Fruit fly (Drosophila melanogaster) whole organism, embryonic: ENCODE results near the gene CG13124.

ENCODE experiments used
- Antp ChIP-seq: fragments of 200-800 bp; sonication (Bioruptor generic); optimal IDR thresholded peaks from 3 replicates; lab custom pipeline; 2016; ENCODE audit warnings: missing biosample characterization, missing genetic modification characterization
- Bdp1 ChIP-seq: fragments of 200-800 bp; sonication (Bioruptor generic); optimal IDR thresholded peaks from 3 replicates; lab custom pipeline; 2016; ENCODE audit warnings: missing biosample characterization, missing genetic modification characterization
- BtbVII ChIP-seq: fragments of 200-800 bp; sonication (Bioruptor generic); optimal IDR thresholded peaks from 3 replicates; lab custom pipeline; 2017; ENCODE audit warnings: missing biosample characterization, mild to moderate bottlenecking, missing genetic modification characterization
- CG10366 ChIP-seq: fragments of 200-800 bp; sonication (Bioruptor generic); IDR thresholded peaks from 2 replicates; pipeline ENCODE4 v1.3.6; 2022; ENCODE audit warnings: missing biosample characterization, missing genetic modification characterization
- CG10959 ChIP-seq: fragments of 200-800 bp; sonication (Bioruptor generic); IDR thresholded peaks from 2 replicates; pipeline ENCODE4 v1.3.6; 2022; ENCODE audit warnings: missing biosample characterization, missing genetic modification characterization
- CG11696 ChIP-seq: fragments of 200-800 bp; sonication (Bioruptor generic); IDR thresholded peaks from 2 replicates; pipeline ENCODE4 v1.3.6; 2022; ENCODE audit warnings: missing biosample characterization, missing genetic modification characterization
- CG11723 ChIP-seq: fragments of 200-800 bp; sonication (Bioruptor generic); optimal IDR thresholded peaks from 2 replicates; lab custom pipeline; 2017; ENCODE audit warnings: missing biosample characterization, mild to moderate bottlenecking, missing genetic modification characterization
- CG14860 ChIP-seq: fragments of 200-800 bp; sonication (Bioruptor generic); IDR thresholded peaks from 3 replicates; pipeline ENCODE4 v1.3.6; 2022; ENCODE audit warnings: missing biosample characterization, missing genetic modification characterization; ENCODE audit not compliant: partially characterized antibody
- CG15514 ChIP-seq: fragments of 200-800 bp; sonication (Bioruptor generic); optimal IDR thresholded peaks from 3 replicates; lab custom pipeline; 2017; ENCODE audit warnings: missing biosample characterization, missing genetic modification characterization, mild to moderate bottlenecking, moderate library complexity, missing genetic modification reagents
- CG17186 ChIP-seq: fragments of 200-800 bp; sonication (Bioruptor generic); optimal IDR thresholded peaks from 3 replicates; lab custom pipeline; 2017; ENCODE audit warnings: missing biosample characterization, missing genetic modification reagents, missing genetic modification characterization
- CG17802 ChIP-seq: fragments of 200-800 bp; sonication (Bioruptor generic); optimal IDR thresholded peaks from 2 replicates; lab custom pipeline; 2018; ENCODE audit warnings: missing biosample characterization, mild to moderate bottlenecking, missing genetic modification characterization, moderate library complexity
- CG18476 ChIP-seq: fragments of 200-800 bp; sonication (Bioruptor generic); optimal IDR thresholded peaks from 2 replicates; lab custom pipeline; 2016; ENCODE audit warnings: missing biosample characterization, mild to moderate bottlenecking, missing genetic modification characterization
- CG2199 ChIP-seq: fragments of 200-800 bp; sonication (Bioruptor generic); IDR thresholded peaks from 3 replicates; pipeline ENCODE4 v1.3.6; 2022; ENCODE audit warnings: missing biosample characterization, missing genetic modification characterization
- CG30431 ChIP-seq: fragments of 200-800 bp; sonication (Bioruptor generic); optimal IDR thresholded peaks from 2 replicates; lab custom pipeline; 2017; ENCODE audit warnings: missing biosample characterization, missing genetic modification characterization
- CG31224 ChIP-seq: fragments of 200-800 bp; sonication (Bioruptor generic); IDR thresholded peaks from 2 replicates; pipeline ENCODE4 v1.3.6; 2022; ENCODE audit warnings: missing biosample characterization, missing genetic modification characterization
- CG31441 ChIP-seq: fragments of 200-800 bp; sonication (Bioruptor generic); IDR thresholded peaks from 2 replicates; pipeline ENCODE4 v1.3.6; 2022; ENCODE audit warnings: missing biosample characterization, missing genetic modification characterization
- CG6254 ChIP-seq: fragments of 200-800 bp; sonication (Bioruptor generic); optimal IDR thresholded peaks from 3 replicates; lab custom pipeline; 2017; ENCODE audit warnings: mild to moderate bottlenecking, missing biosample characterization, missing genetic modification reagents, missing genetic modification characterization
- CG6683 ChIP-seq: fragments of 200-800 bp; sonication (Bioruptor generic); optimal IDR thresholded peaks from 2 replicates; lab custom pipeline; 2017; ENCODE audit warnings: missing biosample characterization, mild to moderate bottlenecking, missing genetic modification characterization, missing genetic modification reagents
- CG6813 ChIP-seq: fragments of 200-800 bp; sonication (Bioruptor generic); optimal IDR thresholded peaks from 2 replicates; lab custom pipeline; 2017; ENCODE audit warnings: missing biosample characterization, missing genetic modification characterization, mild to moderate bottlenecking, moderate library complexity, missing genetic modification reagents
- CG7271 ChIP-seq: fragments of 200-800 bp; sonication (Bioruptor generic); optimal IDR thresholded peaks from 2 replicates; lab custom pipeline; 2018; ENCODE audit warnings: missing biosample characterization, mild to moderate bottlenecking, missing genetic modification characterization, moderate library complexity
- CG9876 ChIP-seq: fragments of 200-800 bp; sonication (Bioruptor generic); optimal IDR thresholded peaks from 2 replicates; lab custom pipeline; 2016; ENCODE audit warnings: missing biosample characterization, missing genetic modification characterization
- Chrac-16 ChIP-seq: fragments of 200-800 bp; sonication (Bioruptor generic); optimal IDR thresholded peaks from 3 replicates; lab custom pipeline; 2016; ENCODE audit warnings: missing biosample characterization, missing genetic modification characterization
- D ChIP-seq, 2 experiments: fragments of 200-800 bp in 1 of 2; fragments of >200 bp in 1 of 2; sonication (Bioruptor generic) in 1 of 2; optimal IDR thresholded peaks; 2 replicates in 1 of 2; 3 replicates in 1 of 2; lab custom pipeline; 2017; ENCODE audit warnings: mild to moderate bottlenecking in 1 of 2, missing biosample characterization in 1 of 2, missing genetic modification characterization in 1 of 2, missing genetic modification reagents in 1 of 2
- D19A ChIP-seq: fragments of 200-800 bp; optimal IDR thresholded peaks from 3 replicates; lab custom pipeline; 2019; ENCODE audit warnings: missing biosample characterization, mild to moderate bottlenecking, missing genetic modification characterization, moderate library complexity
- Dfd ChIP-seq, 2 experiments: fragments of >200 bp; optimal IDR thresholded peaks; 2 replicates each; lab custom pipeline; 2017; ENCODE audit warnings: missing biosample characterization in 2 of 2, missing genetic modification characterization in 2 of 2
- Gsc ChIP-seq: fragments of 200-800 bp; sonication (Bioruptor generic); IDR thresholded peaks from 2 replicates; pipeline ENCODE4 v1.3.6; 2022; ENCODE audit warnings: missing biosample characterization, missing genetic modification characterization
- HmgZ ChIP-seq: fragments of 200-800 bp; sonication (Bioruptor generic); optimal IDR thresholded peaks from 2 replicates; lab custom pipeline; 2018; ENCODE audit warnings: missing biosample characterization, mild to moderate bottlenecking, missing genetic modification characterization
- Nf-YA ChIP-seq: fragments of 200-800 bp; sonication (Bioruptor generic); IDR thresholded peaks from 2 replicates; pipeline ENCODE4 v1.3.6; 2022; ENCODE audit warnings: missing biosample characterization, missing genetic modification characterization
- Nf-YB ChIP-seq: fragments of 200-800 bp; sonication (Bioruptor generic); optimal IDR thresholded peaks from 3 replicates; lab custom pipeline; 2019; ENCODE audit warnings: missing biosample characterization, mild to moderate bottlenecking, missing genetic modification characterization, moderate library complexity
- Oaz ChIP-seq: fragments of 200-800 bp; sonication (Bioruptor generic); IDR thresholded peaks from 2 replicates; pipeline ENCODE4 v1.3.6; 2022; ENCODE audit warnings: missing biosample characterization, missing genetic modification characterization
- Oli ChIP-seq: fragments of 200-800 bp; sonication (Bioruptor generic); optimal IDR thresholded peaks from 2 replicates; lab custom pipeline; 2018; ENCODE audit warnings: missing biosample characterization, mild to moderate bottlenecking, missing genetic modification characterization, moderate library complexity
- ab ChIP-seq: fragments of 200-800 bp; sonication (Bioruptor generic); optimal IDR thresholded peaks from 2 replicates; lab custom pipeline; 2016; ENCODE audit warnings: missing biosample characterization, missing genetic modification characterization
- ac ChIP-seq: fragments of 200-800 bp; sonication (Bioruptor generic); optimal IDR thresholded peaks from 3 replicates; lab custom pipeline; 2017; ENCODE audit warnings: missing biosample characterization, mild to moderate bottlenecking, missing genetic modification characterization
- ara ChIP-seq: fragments of 200-800 bp; sonication (Bioruptor generic); IDR thresholded peaks from 2 replicates; pipeline ENCODE4 v1.3.6; 2022; ENCODE audit warnings: missing biosample characterization, missing genetic modification characterization
- btn ChIP-seq: fragments of 200-800 bp; sonication (Bioruptor generic); optimal IDR thresholded peaks from 2 replicates; lab custom pipeline; 2016; ENCODE audit warnings: missing biosample characterization, missing genetic modification characterization
- cas ChIP-seq: fragments of 200-800 bp; sonication (Bioruptor generic); IDR thresholded peaks from 2 replicates; pipeline ENCODE4 v1.3.6; 2022; ENCODE audit warnings: missing biosample characterization, missing genetic modification characterization
- crc ChIP-seq: fragments of 200-800 bp; sonication (Bioruptor generic); optimal IDR thresholded peaks from 2 replicates; lab custom pipeline; 2016; ENCODE audit warnings: missing biosample characterization, missing genetic modification characterization
- crp ChIP-seq, 2 experiments: fragments of 200-800 bp; sonication (Bioruptor generic); optimal IDR thresholded peaks; 2 replicates in 1 of 2; 3 replicates in 1 of 2; lab custom pipeline; 2017; ENCODE audit warnings: missing biosample characterization in 2 of 2, missing genetic modification characterization in 2 of 2, mild to moderate bottlenecking in 1 of 2, moderate library complexity in 1 of 2
- ewg ChIP-seq: fragments of 200-800 bp; sonication (Bioruptor generic); optimal IDR thresholded peaks from 3 replicates; lab custom pipeline; 2017; ENCODE audit warnings: mild to moderate bottlenecking, missing biosample characterization, missing genetic modification reagents, missing genetic modification characterization
- hth ChIP-seq: fragments of >200 bp; optimal IDR thresholded peaks from 2 replicates; lab custom pipeline; 2017; ENCODE audit warnings: inconsistent platforms
- nerfin-2 ChIP-seq: fragments of 200-800 bp; sonication (Bioruptor generic); IDR thresholded peaks from 2 replicates; pipeline ENCODE4 v1.3.6; 2022; ENCODE audit warnings: missing biosample characterization, missing genetic modification characterization; ENCODE audit not compliant: partially characterized antibody
- nmo ChIP-seq: fragments of 200-800 bp; sonication (Bioruptor generic); optimal IDR thresholded peaks from 2 replicates; lab custom pipeline; 2018; ENCODE audit warnings: missing biosample characterization, mild to moderate bottlenecking, missing genetic modification characterization, moderate library complexity
- nom ChIP-seq: fragments of 200-800 bp; sonication (Bioruptor generic); optimal IDR thresholded peaks from 2 replicates; lab custom pipeline; 2017; ENCODE audit warnings: missing biosample characterization, missing genetic modification characterization, mild to moderate bottlenecking, moderate library complexity, missing genetic modification reagents
- phol ChIP-seq: fragments of 200-800 bp; sonication (Bioruptor generic); optimal IDR thresholded peaks from 3 replicates; lab custom pipeline; 2018; ENCODE audit warnings: missing biosample characterization, mild to moderate bottlenecking, missing genetic modification characterization, moderate library complexity
- pita ChIP-seq: fragments of 200-800 bp; sonication (Bioruptor generic); optimal IDR thresholded peaks from 2 replicates; lab custom pipeline; 2017; ENCODE audit warnings: missing biosample characterization, mild to moderate bottlenecking, missing genetic modification characterization
- sens ChIP-seq: fragments of 200-800 bp; sonication (Bioruptor generic); peaks from one replicate; lab custom pipeline; 2016; ENCODE audit warnings: missing biosample characterization, missing genetic modification characterization
- sisA ChIP-seq: fragments of 200-800 bp; sonication (Bioruptor generic); IDR thresholded peaks from 2 replicates; pipeline ENCODE4 v1.3.6; 2022; ENCODE audit warnings: missing biosample characterization, missing genetic modification characterization
- ssp ChIP-seq: fragments of 200-800 bp; sonication (Bioruptor generic); IDR thresholded peaks from 2 replicates; pipeline ENCODE4 v1.3.6; 2022; ENCODE audit warnings: missing biosample characterization, missing genetic modification characterization

Gene CG13124

dm6 chr2L:9915011-9915850 lies 6.8 kb upstream of the CG13124 start, which contains the start of gene yip2 (continued):
- TF ChIP-seq Oli (tag; lab: Kevin White, UChicago) = peak; percentile 49
- TF ChIP-seq ewg (GFP tag; lab: Kevin White, UChicago) = no peak
- TF ChIP-seq Gsc (GFP tag; lab: Robert Waterston, UW) = no peak
- no peak for TF ChIP-seq CG9876 (GFP tag; lab: Kevin White, UChicago)
- peak; percentile 29 for TF ChIP-seq Nf-YB (GFP tag; lab: Kevin White, UChicago)
- peak; percentile 65 for TF ChIP-seq CG10366 (GFP tag; lab: Robert Waterston, UW)
- TF ChIP-seq Nf-YA (GFP tag; lab: Robert Waterston, UW) = peak; percentile 51; the same call in 1 of the 2 replicates
- TF ChIP-seq ara (GFP tag; lab: Robert Waterston, UW) = peak; percentile 35; the same call in 1 of the 2 replicates
- no peak; the same call in none of the 2 replicates for TF ChIP-seq CG31224 (GFP tag; lab: Robert Waterston, UW)
- peak in 1 of 2 experiments; percentile 84 for TF ChIP-seq crp (GFP tag; optimal IDR thresholded peaks at IDR 0.05; lab: Kevin White, UChicago)
- no peak for TF ChIP-seq btn (GFP tag; lab: Kevin White, UChicago)
- peak; percentile 25 for TF ChIP-seq Chrac-16 (GFP tag; lab: Kevin White, UChicago)
- 0 out of 2 replicates have a peak, but pooled peaks have one; percentile 10 for TF ChIP-seq cas
- peak; percentile 36 for TF ChIP-seq CG6683 (GFP tag; lab: Kevin White, UChicago)
- peak; percentile 59 for TF ChIP-seq CG6254 (GFP tag; lab: Kevin White, UChicago)
- peak; percentile 60 for TF ChIP-seq CG6813 (GFP tag; lab: Kevin White, UChicago)
- no peak for TF ChIP-seq Bdp1 (GFP tag; lab: Kevin White, UChicago)
- 0 out of 2 replicates have a peak, but pooled peaks have one; percentile 17 for TF ChIP-seq sisA
- no peak for TF ChIP-seq ac (GFP tag; lab: Kevin White, UChicago)
- TF ChIP-seq crc (GFP tag; lab: Kevin White, UChicago) = no peak
- TF ChIP-seq CG10959 (GFP tag; lab: Robert Waterston, UW) = no peak
- TF ChIP-seq Oaz = 0 out of 2 replicates have a peak, but pooled peaks have one; percentile 12
- peak; percentile 71 for TF ChIP-seq BtbVII (GFP tag; lab: Kevin White, UChicago)
- peak; percentile 63 for TF ChIP-seq CG15514 (GFP tag; lab: Kevin White, UChicago)
- no peak for TF ChIP-seq nerfin-2
- TF ChIP-seq pita (GFP tag; lab: Kevin White, UChicago) = no peak
- no peak for TF ChIP-seq ab (GFP tag; lab: Kevin White, UChicago)
- TF ChIP-seq nmo (GFP tag; lab: Kevin White, UChicago) = peak; percentile 22
- TF ChIP-seq sens (GFP tag; lab: Kevin White, UChicago) = peak; percentile 83
- peak; percentile 53 for TF ChIP-seq phol (tag; lab: Kevin White, UChicago)
- peak; percentile 55 for TF ChIP-seq Antp (GFP tag; lab: Kevin White, UChicago)
- no peak for TF ChIP-seq CG14860 (GFP tag; lab: Robert Waterston, UW)
- TF ChIP-seq CG11696 (GFP tag; lab: Robert Waterston, UW) = peak; percentile 32; the same call in 1 of the 2 replicates
- TF ChIP-seq Dfd (GFP tag; optimal IDR thresholded peaks at IDR 0.05; lab: Kevin White, UChicago) = no peak
- TF ChIP-seq CG11723 = peak; percentile 33
- no peak for TF ChIP-seq CG7271
- TF ChIP-seq hth (lab: Kevin White, UChicago) = no peak
- TF ChIP-seq CG30431 (GFP tag; lab: Kevin White, UChicago) = no peak
- peak; percentile 58; the same call in 1 of the 2 replicates for TF ChIP-seq CG31441 (GFP tag; lab: Robert Waterston, UW)
- no peak for TF ChIP-seq CG17802
- peak; percentile 40 for TF ChIP-seq D19A (tag; lab: Kevin White, UChicago)
- no peak for TF ChIP-seq D (optimal IDR thresholded peaks at IDR 0.05; lab: Kevin White, UChicago)
- no peak for TF ChIP-seq D (GFP tag; optimal IDR thresholded peaks at IDR 0.05; lab: Kevin White, UChicago)
- TF ChIP-seq CG2199 = no peak
- peak; percentile 79 for TF ChIP-seq HmgZ
- no peak for TF ChIP-seq CG17186 (GFP tag; lab: Kevin White, UChicago)
- no peak for TF ChIP-seq CG18476 (GFP tag; lab: Kevin White, UChicago)
- TF ChIP-seq ssp (GFP tag; lab: Robert Waterston, UW) = no peak
- peak; percentile 100 for TF ChIP-seq nom (GFP tag; lab: Kevin White, UChicago)
